Worm (Caenorhabditis elegans): ENCODE results near the gene fbxc-7.
"Not testable (repeated sequence)": the region's sequence is repeated elsewhere in the genome, so short reads cannot be mapped to it uniquely, and the experiment has no call there.

DNA sequence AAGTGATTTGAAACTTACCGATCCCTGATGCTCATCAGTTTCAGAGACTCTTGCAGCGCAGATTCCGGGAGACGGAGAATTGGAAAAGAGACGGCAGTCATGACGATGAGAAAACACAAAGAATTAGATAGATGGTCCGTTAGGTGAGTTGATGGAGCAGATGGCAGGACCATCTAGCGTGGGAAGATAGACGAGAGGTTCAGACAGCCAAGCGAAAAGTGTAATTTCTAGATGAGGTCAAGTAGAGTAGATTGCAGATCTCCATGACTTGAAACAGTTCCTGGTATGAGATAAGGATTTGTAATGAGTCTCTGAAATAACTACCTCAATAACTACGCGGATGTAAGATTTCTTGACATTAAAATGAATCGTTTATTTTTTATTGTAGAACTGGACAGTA lies 41.4 kb downstream of the fbxc-7 start, which contains the start of gene F45D11.11:
- TF ChIP-seq ceh-16 (tag; optimal IDR thresholded peaks at IDR 0.05); tbx-2 (tag; optimal IDR thresholded peaks at IDR 0.05); nhr-12 (tag; optimal IDR thresholded peaks at IDR 0.05); unc-62 (GFP tag; optimal IDR thresholded peaks at IDR 0.05); pha-4 (tag; optimal IDR thresholded peaks at IDR 0.05); nhr-237 (tag; optimal IDR thresholded peaks at IDR 0.05); fkh-2 (tag; optimal IDR thresholded peaks at IDR 0.05); nhr-28 (tag; optimal IDR thresholded peaks at IDR 0.05); ama-1 (optimal IDR thresholded peaks at IDR 0.05); aly-2 (tag; optimal IDR thresholded peaks at IDR 0.05); zag-1 (tag; optimal IDR thresholded peaks at IDR 0.05): not testable (repeated sequence)
